Fruit fly (Drosophila melanogaster) whole organism, wandering third instar larva: ENCODE data around the gene Klc.

Experiments
- CG32264 ChIP-seq: fragments of 200-800 bp; sonication (Bioruptor generic); optimal IDR thresholded peaks from 2 replicates; lab custom pipeline; 2016; ENCODE audit warnings: missing biosample characterization, missing genetic modification characterization
- Hnf4 ChIP-seq: fragments of 200-800 bp; sonication (Bioruptor generic); optimal IDR thresholded peaks from 2 replicates; lab custom pipeline; 2016; ENCODE audit warnings: missing biosample characterization, mild to moderate bottlenecking, missing genetic modification characterization
- Myc ChIP-seq: fragments of >200 bp; optimal IDR thresholded peaks from 2 replicates; lab custom pipeline; 2017
- fru ChIP-seq: fragments of 200-800 bp; sonication (Bioruptor generic); optimal IDR thresholded peaks from 3 replicates; lab custom pipeline; 2016; ENCODE audit warnings: missing biosample characterization, mild to moderate bottlenecking, missing genetic modification characterization
- h ChIP-seq: fragments of 200-800 bp; sonication (Bioruptor generic); optimal IDR thresholded peaks from 3 replicates; lab custom pipeline; 2016; ENCODE audit warnings: missing biosample characterization, mild to moderate bottlenecking, missing genetic modification characterization
- rgr ChIP-seq: fragments of 200-800 bp; sonication (Bioruptor generic); optimal IDR thresholded peaks from 3 replicates; lab custom pipeline; 2016; ENCODE audit warnings: missing biosample characterization, mild to moderate bottlenecking, missing genetic modification characterization
- tai ChIP-seq: sonication (Bioruptor generic); optimal IDR thresholded peaks from 2 replicates; lab custom pipeline; 2016; ENCODE audit warnings: missing biosample characterization, missing genetic modification characterization

- no peak for TF ChIP-seq Hnf4 (GFP tag; lab: Kevin White, UChicago)
- TF ChIP-seq rgr: no peak
- TF ChIP-seq Myc (lab: Kevin White, UChicago): no peak
- TF ChIP-seq CG32264 (GFP tag; lab: Kevin White, UChicago): no peak
- TF ChIP-seq tai (GFP tag; lab: Kevin White, UChicago): no peak
- no peak for TF ChIP-seq fru
- TF ChIP-seq h (GFP tag; lab: Kevin White, UChicago): no peak
Observed at dm6 chr3L:12705377-12705776, 44.5 kb downstream of the Klc start.
